Fruit fly (Drosophila melanogaster): Measurements from ENCODE around the gene Cpr97Eb.

DNA sequence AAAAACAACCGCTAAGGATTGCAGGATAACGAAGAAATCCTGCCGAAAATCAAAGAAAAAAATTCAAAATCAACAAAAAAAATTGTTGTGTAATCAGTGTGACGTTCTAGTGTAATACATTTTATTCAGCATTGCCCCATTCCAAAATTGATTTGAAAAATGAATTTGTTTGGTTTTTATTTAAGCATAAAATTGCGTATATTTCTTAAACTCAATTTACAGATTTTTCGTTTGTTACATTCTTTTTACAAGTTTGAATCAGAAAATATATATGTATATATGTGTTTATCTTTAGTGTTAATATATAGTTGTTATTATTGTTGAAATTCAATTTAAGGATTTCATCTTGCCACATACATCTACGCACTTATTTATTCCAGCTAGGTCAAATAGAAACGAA lies 33.7 kb upstream of the Cpr97Eb start, which contains the start of gene CG6059:
- TF ChIP-seq CG8478 (optimal IDR thresholded peaks at IDR 0.05) (no peak), CTCF (optimal IDR thresholded peaks at IDR 0.05) (no peak)
